Worm (Caenorhabditis elegans): Measurements from ENCODE around the gene Y94H6A.12.

The Y94H6A.12 gene

ce11 chrIV:2670664-2671063, 42.2 kb downstream of the Y94H6A.12 start:
- TF ChIP-seq lin-54 (GFP tag; optimal IDR thresholded peaks at IDR 0.05) (peak; percentile 52), xnd-1 (tag; optimal IDR thresholded peaks at IDR 0.05) (no peak), efl-1 (GFP tag; optimal IDR thresholded peaks at IDR 0.05) (peak; percentile 6), die-1 (tag; optimal IDR thresholded peaks at IDR 0.05) (no peak), attf-3 (GFP tag; conservative IDR thresholded peaks at IDR 0.05) (peak; percentile 93), lin-35 (GFP tag; optimal IDR thresholded peaks at IDR 0.05) (peak in 1 of 3 experiments; percentile 40)

ce11 chrIV:2668152-2668551, 44.7 kb downstream of the Y94H6A.12 start:
- peak; percentile 87 for TF ChIP-seq attf-3 (GFP tag; conservative IDR thresholded peaks at IDR 0.05)
- TF ChIP-seq lin-54 (GFP tag; optimal IDR thresholded peaks at IDR 0.05): peak; percentile 14
- TF ChIP-seq madf-6 (GFP tag; IDR thresholded peaks at IDR 0.05): 0 out of 2 replicates have a peak, but pooled peaks have one; percentile 14

ce11 chrIV:2666586-2667100, 46.2 kb downstream of the Y94H6A.12 start, which contains the start of gene Y69A2AR.1:
TSS of gene Y69A2AR.1 (plus strand) at chrIV:2667050.
- TF ChIP-seq nfyb-1 (GFP tag; IDR thresholded peaks at IDR 0.05) (no peak), ztf-3 (GFP tag; optimal IDR thresholded peaks at IDR 0.05) (no peak), attf-3 (GFP tag; conservative IDR thresholded peaks at IDR 0.05) (0 out of 2 replicates have a peak, but pooled peaks have one; percentile 24), ztf-26 (tag; optimal IDR thresholded peaks at IDR 0.05) (no peak), K11D2.4 (GFP tag; IDR thresholded peaks at IDR 0.05) (no peak), nhr-179 (tag; optimal IDR thresholded peaks at IDR 0.05) (no peak), hmg-20 (GFP tag; IDR thresholded peaks at IDR 0.05) (no peak), pha-4 (tag; optimal IDR thresholded peaks at IDR 0.05) (no peak), Y56A3A.18 (GFP tag; IDR thresholded peaks at IDR 0.05) (no peak), aptf-2 (GFP tag; conservative IDR thresholded peaks at IDR 0.05) (no peak), snpc-4 (GFP tag; optimal IDR thresholded peaks at IDR 0.05) (no peak), snpc-4 (tag; optimal IDR thresholded peaks at IDR 0.05) (no peak), D2030.7 (GFP tag; IDR thresholded peaks at IDR 0.05) (0 out of 2 replicates have a peak, but pooled peaks have one; percentile 13), attf-5 (GFP tag; optimal IDR thresholded peaks at IDR 0.05) (no peak), rcor-1 (GFP tag; IDR thresholded peaks at IDR 0.05) (no peak), dpff-1 (tag; optimal IDR thresholded peaks at IDR 0.05) (no peak), pbrm-1 (GFP tag; IDR thresholded peaks at IDR 0.05) (no peak), mxl-1 (tag; optimal IDR thresholded peaks at IDR 0.05) (no peak), tlf-1 (GFP tag; optimal IDR thresholded peaks at IDR 0.05) (no peak), lsl-1 (GFP tag; optimal IDR thresholded peaks at IDR 0.05) (peak; percentile 44), cebp-1 (GFP tag; IDR thresholded peaks at IDR 0.05) (no peak), cebp-1 (tag; optimal IDR thresholded peaks at IDR 0.05) (no peak), ceh-100 (GFP tag; IDR thresholded peaks at IDR 0.05) (no peak), lin-40 (tag; optimal IDR thresholded peaks at IDR 0.05) (no peak)

- TF ChIP-seq sea-2 (GFP tag; IDR thresholded peaks at IDR 0.05) (no peak), attf-3 (GFP tag; conservative IDR thresholded peaks at IDR 0.05) (peak; percentile 21; the same call in 1 of the 2 replicates), aptf-3 (GFP tag; IDR thresholded peaks at IDR 0.05) (no peak), madf-8 (GFP tag; conservative IDR thresholded peaks at IDR 0.05) (no peak), mcd-1 (GFP tag; IDR thresholded peaks at IDR 0.05) (peak; percentile 79), F39B2.1 (GFP tag; IDR thresholded peaks at IDR 0.05) (no peak), hsf-1 (GFP tag; IDR thresholded peaks at IDR 0.05) (no peak)
Measured at ce11 chrIV:2666127-2666526, 46.7 kb downstream of the Y94H6A.12 start.
